Worm (Caenorhabditis elegans) whole organism, L3 larva: ENCODE measurements around the gene sap-140.

Experiments
- R02D3.7 ChIP-seq: fragments of 150-350 bp; optimal IDR thresholded peaks from 2 replicates; lab custom pipeline; 2014; ENCODE audit warnings: missing biosample characterization, missing genetic modification characterization
- ZK546.5 ChIP-seq: sonication (generic microtip); optimal IDR thresholded peaks from 2 replicates; lab custom pipeline; 2017; ENCODE audit warnings: missing biosample characterization, missing genetic modification characterization
- ama-1 ChIP-seq: fragments of 150-350 bp; optimal IDR thresholded peaks from 2 replicates; lab custom pipeline; 2018
- ceh-28 ChIP-seq: fragments of 150-350 bp; optimal IDR thresholded peaks from 2 replicates; lab custom pipeline; 2014; ENCODE audit warnings: missing biosample characterization, missing genetic modification reagents, missing genetic modification characterization
- ceh-82 ChIP-seq: fragments of 150-350 bp; optimal IDR thresholded peaks from 2 replicates; lab custom pipeline; 2014; ENCODE audit warnings: missing biosample characterization, missing genetic modification characterization
- egl-27 ChIP-seq: sonication (generic microtip); optimal IDR thresholded peaks from 4 replicates; lab custom pipeline; 2017; ENCODE audit warnings: missing biosample characterization, missing genetic modification reagents, missing genetic modification characterization
- egl-5 ChIP-seq: fragments of 150-350 bp; optimal IDR thresholded peaks from 2 replicates; lab custom pipeline; 2017; ENCODE audit warnings: missing biosample characterization, missing genetic modification reagents, missing genetic modification characterization, inconsistent platforms
- elt-1 ChIP-seq: fragments of 150-350 bp; optimal IDR thresholded peaks from 2 replicates; lab custom pipeline; 2014; ENCODE audit warnings: missing biosample characterization, missing genetic modification characterization
- elt-2 ChIP-seq: sonication (generic microtip); optimal IDR thresholded peaks from 2 replicates; lab custom pipeline; 2016; ENCODE audit warnings: missing genetic modification reagents, mild to moderate bottlenecking, missing genetic modification characterization, missing compliant biosample characterization
- elt-3 ChIP-seq, 3 experiments: fragments of 150-350 bp in 1 of 3; sonication (generic microtip) in 2 of 3; optimal IDR thresholded peaks; 2 replicates in 2 of 3; 4 replicates in 1 of 3; lab custom pipeline; 2014 to 2017; ENCODE audit warnings: missing biosample characterization in 3 of 3, missing genetic modification characterization in 3 of 3
- eor-1 ChIP-seq, 2 experiments: fragments of 150-350 bp; optimal IDR thresholded peaks; 2 replicates each; lab custom pipeline; 2014 to 2018; ENCODE audit warnings: missing biosample characterization in 2 of 2, missing genetic modification characterization in 2 of 2
- fkh-10 ChIP-seq: sonication (generic microtip); optimal IDR thresholded peaks from 2 replicates; lab custom pipeline; 2017; ENCODE audit warnings: missing biosample characterization, missing genetic modification reagents, missing genetic modification characterization
- fkh-2 ChIP-seq: fragments of 150-350 bp; optimal IDR thresholded peaks from 2 replicates; lab custom pipeline; 2014; ENCODE audit warnings: missing biosample characterization, missing genetic modification reagents, missing genetic modification characterization
- fos-1 ChIP-seq: fragments of 150-350 bp; optimal IDR thresholded peaks from 2 replicates; lab custom pipeline; 2014; ENCODE audit warnings: missing biosample characterization, missing genetic modification characterization
- hmg-11 ChIP-seq: sonication (generic microtip); optimal IDR thresholded peaks from 2 replicates; lab custom pipeline; 2016; ENCODE audit warnings: missing genetic modification characterization, missing compliant biosample characterization
- jun-1 ChIP-seq: fragments of 150-350 bp; optimal IDR thresholded peaks from 2 replicates; lab custom pipeline; 2014; ENCODE audit warnings: missing biosample characterization, missing genetic modification reagents, missing genetic modification characterization
- lin-15B ChIP-seq: fragments of 150-350 bp; optimal IDR thresholded peaks from 2 replicates; lab custom pipeline; 2014; ENCODE audit warnings: missing biosample characterization, missing genetic modification characterization
- lin-39 ChIP-seq: fragments of 150-350 bp; optimal IDR thresholded peaks from 2 replicates; lab custom pipeline; 2018; ENCODE audit warnings: missing biosample characterization, missing genetic modification reagents, missing genetic modification characterization
- lsy-12 ChIP-seq: sonication (generic microtip); optimal IDR thresholded peaks from 2 replicates; lab custom pipeline; 2016; ENCODE audit warnings: mild to moderate bottlenecking, missing genetic modification characterization, missing compliant biosample characterization
- mml-1 ChIP-seq: fragments of 150-350 bp; sonication (generic microtip); optimal IDR thresholded peaks from 3 replicates; lab custom pipeline; 2014; ENCODE audit warnings: missing biosample characterization, missing genetic modification characterization
- nfya-1 ChIP-seq: sonication (generic microtip); optimal IDR thresholded peaks from 2 replicates; lab custom pipeline; 2017; ENCODE audit warnings: missing genetic modification characterization, mild to moderate bottlenecking, missing compliant biosample characterization, antibody characterized with exemption, moderate library complexity; ENCODE audit not compliant: insufficient read depth
- nhr-12 ChIP-seq: fragments of 150-350 bp; optimal IDR thresholded peaks from 2 replicates; lab custom pipeline; 2014; ENCODE audit warnings: missing biosample characterization, missing genetic modification characterization
- nhr-23 ChIP-seq: fragments of 150-350 bp; optimal IDR thresholded peaks from 2 replicates; lab custom pipeline; 2014; ENCODE audit warnings: missing biosample characterization, missing genetic modification reagents, missing genetic modification characterization
- nhr-25 ChIP-seq: sonication (generic microtip); optimal IDR thresholded peaks from 2 replicates; lab custom pipeline; 2017; ENCODE audit warnings: missing biosample characterization, missing genetic modification characterization
- nhr-28 ChIP-seq: fragments of 150-350 bp; optimal IDR thresholded peaks from 2 replicates; lab custom pipeline; 2014; ENCODE audit warnings: missing biosample characterization, missing genetic modification characterization
- nhr-43 ChIP-seq: sonication (generic microtip); optimal IDR thresholded peaks from 2 replicates; lab custom pipeline; 2016; ENCODE audit warnings: mild to moderate bottlenecking, missing genetic modification characterization, missing compliant biosample characterization; ENCODE audit not compliant: poor library complexity, severe bottlenecking
- nhr-67 ChIP-seq: fragments of 150-350 bp; optimal IDR thresholded peaks from 2 replicates; lab custom pipeline; 2014; ENCODE audit warnings: missing biosample characterization, missing genetic modification characterization
- nhr-76 ChIP-seq: fragments of 150-350 bp; sonication (generic microtip); optimal IDR thresholded peaks from 5 replicates; lab custom pipeline; 2014; ENCODE audit warnings: missing biosample characterization, missing genetic modification characterization
- nhr-77 ChIP-seq: fragments of 150-350 bp; optimal IDR thresholded peaks from 2 replicates; lab custom pipeline; 2014; ENCODE audit warnings: missing biosample characterization, missing genetic modification characterization
- pha-4 ChIP-seq: fragments of 150-350 bp; optimal IDR thresholded peaks from 2 replicates; lab custom pipeline; 2014; ENCODE audit warnings: missing biosample characterization, missing genetic modification reagents, missing genetic modification characterization
- pqm-1 ChIP-seq: fragments of 150-350 bp; optimal IDR thresholded peaks from 2 replicates; lab custom pipeline; 2017; ENCODE audit warnings: missing biosample characterization, missing genetic modification characterization, inconsistent platforms
- sea-2 ChIP-seq: fragments of 150-350 bp; sonication (generic microtip); optimal IDR thresholded peaks from 4 replicates; lab custom pipeline; 2014; ENCODE audit warnings: missing biosample characterization, missing genetic modification reagents, missing genetic modification characterization
- skn-1 ChIP-seq: fragments of 150-350 bp; optimal IDR thresholded peaks from 2 replicates; lab custom pipeline; 2014; ENCODE audit warnings: missing biosample characterization, missing genetic modification characterization
- snpc-4 ChIP-seq: fragments of 150-350 bp; optimal IDR thresholded peaks from 2 replicates; lab custom pipeline; 2014; ENCODE audit warnings: missing biosample characterization, missing genetic modification characterization
- tbx-2 ChIP-seq: sonication (generic microtip); optimal IDR thresholded peaks from 2 replicates; lab custom pipeline; 2016; ENCODE audit warnings: mild to moderate bottlenecking, missing genetic modification characterization, missing compliant biosample characterization
- unc-39 ChIP-seq: sonication (generic microtip); optimal IDR thresholded peaks from 4 replicates; lab custom pipeline; 2017; ENCODE audit warnings: missing biosample characterization, missing genetic modification characterization
- zag-1 ChIP-seq: fragments of 150-350 bp; optimal IDR thresholded peaks from 2 replicates; lab custom pipeline; 2014; ENCODE audit warnings: missing biosample characterization, missing genetic modification characterization
- ztf-11 ChIP-seq: fragments of 150-350 bp; optimal IDR thresholded peaks from 2 replicates; lab custom pipeline; 2014; ENCODE audit warnings: missing biosample characterization, missing genetic modification characterization
- ztf-4 ChIP-seq: fragments of 150-350 bp; optimal IDR thresholded peaks from 2 replicates; lab custom pipeline; 2014; ENCODE audit warnings: missing biosample characterization, missing genetic modification characterization

sap-140 gene

ce11 chrIII:7499421-7499902 lies at the start of gene sap-140, which contains the start of gene C07H6.9:
TSS of gene sap-140 (plus strand) at chrIII:7499738.
TSS of gene C07H6.9 (minus strand) at chrIII:7499471.
- TF ChIP-seq tbx-2 (tag; lab: Kevin White, UChicago), result peak; percentile 51
- TF ChIP-seq hmg-11, result peak; percentile 73
- peak; percentile 31 for TF ChIP-seq jun-1 (tag; lab: Kevin White, UChicago)
- peak; percentile 8 for TF ChIP-seq ZK546.5 (tag; lab: Kevin White, UChicago)
- TF ChIP-seq egl-27, result no peak
- peak; percentile 87 for TF ChIP-seq nhr-23 (tag; lab: Kevin White, UChicago)
- TF ChIP-seq fos-1 (tag; lab: Kevin White, UChicago), result no peak
- no peak for TF ChIP-seq elt-1
- TF ChIP-seq snpc-4 (tag; lab: Kevin White, UChicago), result peak; percentile 77
- TF ChIP-seq ceh-82 (tag; lab: Kevin White, UChicago), result no peak
- TF ChIP-seq nhr-12 (tag; lab: Kevin White, UChicago), result no peak
- peak; percentile 84 for TF ChIP-seq nfya-1 (tag; lab: Kevin White, UChicago)
- TF ChIP-seq zag-1 (tag; lab: Kevin White, UChicago), result no peak
- TF ChIP-seq elt-2, result peak; percentile 36
- peak; percentile 60 for TF ChIP-seq R02D3.7
- TF ChIP-seq ztf-4 (tag; lab: Kevin White, UChicago), result no peak
- no peak for TF ChIP-seq nhr-28
- TF ChIP-seq nhr-67 (tag; lab: Kevin White, UChicago), result no peak
- TF ChIP-seq nhr-76 (tag; lab: Kevin White, UChicago), result no peak
- TF ChIP-seq pha-4 (tag; lab: Kevin White, UChicago), result peak; percentile 88
- no peak for TF ChIP-seq elt-3 (tag; optimal IDR thresholded peaks at IDR 0.05; lab: Kevin White, UChicago)
- TF ChIP-seq ama-1 (lab: Kevin White, UChicago), result no peak
- TF ChIP-seq lsy-12 (tag; lab: Kevin White, UChicago), result peak; percentile 16
- TF ChIP-seq pqm-1, result peak; percentile 5
- TF ChIP-seq nhr-43 (tag; lab: Kevin White, UChicago), result peak; percentile 56
- no peak for TF ChIP-seq sea-2
- peak; percentile 6 for TF ChIP-seq skn-1 (tag; lab: Kevin White, UChicago)
- TF ChIP-seq nhr-25 (tag; lab: Kevin White, UChicago), result peak; percentile 53
- no peak for TF ChIP-seq fkh-2 (tag; lab: Kevin White, UChicago)
- TF ChIP-seq eor-1 (tag; optimal IDR thresholded peaks at IDR 0.05; lab: Kevin White, UChicago), result no peak
- TF ChIP-seq nhr-77 (tag; lab: Kevin White, UChicago), result no peak
- no peak for TF ChIP-seq unc-39
- peak; percentile 13 for TF ChIP-seq ceh-28 (tag; lab: Kevin White, UChicago)
- TF ChIP-seq lin-39, result peak; percentile 36
- TF ChIP-seq ztf-11, result no peak
- TF ChIP-seq lin-15B (tag; lab: Kevin White, UChicago), result peak; percentile 88

- no peak for TF ChIP-seq nhr-23 (tag; lab: Kevin White, UChicago)
- TF ChIP-seq fkh-10 (GFP tag; lab: Kevin White, UChicago), result no peak
- peak; percentile 24 for TF ChIP-seq pha-4 (tag; lab: Kevin White, UChicago)
- TF ChIP-seq lin-39, result no peak
- no peak for TF ChIP-seq nfya-1 (tag; lab: Kevin White, UChicago)
- no peak for TF ChIP-seq ZK546.5 (tag; lab: Kevin White, UChicago)
- no peak for TF ChIP-seq ztf-4 (tag; lab: Kevin White, UChicago)
- TF ChIP-seq pqm-1, result peak; percentile 72
- TF ChIP-seq elt-2, result peak; percentile 80
- TF ChIP-seq, all 47 proteins: peak for 3
Observed at ce11 chrIII:7453653-7454124, 45.8 kb upstream of the sap-140 start, which contains the start of gene alh-12. TSS of gene alh-12 (plus strand) at chrIII:7454074.

- TF ChIP-seq lin-39, result no peak
- no peak for TF ChIP-seq nhr-28
- TF ChIP-seq, all 47 proteins: peak for 0
Observed at ce11 chrIII:7456640-7457039, 42.9 kb upstream of the sap-140 start, which contains the start of gene Y69F12A.1. TSS of gene Y69F12A.1 (plus strand) at chrIII:7456940.

- no peak for TF ChIP-seq fkh-2 (tag; lab: Kevin White, UChicago)
- no peak for TF ChIP-seq lsy-12 (tag; lab: Kevin White, UChicago)
- no peak for TF ChIP-seq egl-5
- TF ChIP-seq eor-1 (tag; optimal IDR thresholded peaks at IDR 0.05; lab: Kevin White, UChicago), result no peak
- no peak for TF ChIP-seq tbx-2 (tag; lab: Kevin White, UChicago)
- TF ChIP-seq lin-15B (tag; lab: Kevin White, UChicago), result no peak
- TF ChIP-seq ZK546.5 (tag; lab: Kevin White, UChicago), result no peak
- TF ChIP-seq hmg-11, result no peak
- no peak for TF ChIP-seq pqm-1
- no peak for TF ChIP-seq nhr-28
- no peak for TF ChIP-seq nhr-76 (tag; lab: Kevin White, UChicago)
- TF ChIP-seq mml-1, result no peak
- TF ChIP-seq, all 47 proteins: peak for 0
Observed at ce11 chrIII:7458846-7459365, 40.6 kb upstream of the sap-140 start, which contains the start of the genes fipr-19 and fipr-18. TSS of gene fipr-19 (minus strand) at chrIII:7458946. TSS of gene fipr-18 (plus strand) at chrIII:7459315.
